Worm (Caenorhabditis elegans) whole organism, late embryonic: ENCODE data around the gene F20A1.8.

ENCODE experiments used
- C38D4.7 ChIP-seq: fragments of 200-800 bp; sonication (Bioruptor generic); optimal IDR thresholded peaks from 2 replicates; lab custom pipeline; 2018; ENCODE audit warnings: mild to moderate bottlenecking, missing genetic modification characterization, moderate library complexity, missing compliant biosample characterization
- ahr-1 ChIP-seq: sonication (generic microtip); optimal IDR thresholded peaks from 2 replicates; lab custom pipeline; 2016; ENCODE audit warnings: missing genetic modification characterization, missing compliant biosample characterization
- ama-1 ChIP-seq: fragments of 150-350 bp; optimal IDR thresholded peaks from 2 replicates; lab custom pipeline; 2014
- ceh-24 ChIP-seq: sonication (generic microtip); optimal IDR thresholded peaks from 2 replicates; lab custom pipeline; 2016; ENCODE audit warnings: mild to moderate bottlenecking, missing genetic modification characterization, missing compliant biosample characterization
- ceh-6 ChIP-seq: fragments of 200-800 bp; sonication (Bioruptor generic); optimal IDR thresholded peaks from 2 replicates; lab custom pipeline; 2018; ENCODE audit warnings: mild to moderate bottlenecking, missing genetic modification characterization, missing compliant biosample characterization
- dmd-4 ChIP-seq: sonication (generic microtip); optimal IDR thresholded peaks from 2 replicates; lab custom pipeline; 2016; ENCODE audit warnings: borderline replicate concordance, missing genetic modification characterization, missing compliant biosample characterization
- ets-4 ChIP-seq: sonication (generic microtip); optimal IDR thresholded peaks from 2 replicates; lab custom pipeline; 2016; ENCODE audit warnings: missing genetic modification characterization, missing compliant biosample characterization
- eyg-1 ChIP-seq: sonication (generic microtip); optimal IDR thresholded peaks from 2 replicates; lab custom pipeline; 2016; ENCODE audit warnings: missing genotype, missing genetic modification characterization, missing compliant biosample characterization
- fkh-6 ChIP-seq: sonication (generic microtip); optimal IDR thresholded peaks from 2 replicates; lab custom pipeline; 2016; ENCODE audit warnings: missing genetic modification characterization, missing compliant biosample characterization
- hlh-6 ChIP-seq: sonication (generic microtip); optimal IDR thresholded peaks from 2 replicates; lab custom pipeline; 2016; ENCODE audit warnings: missing genotype, missing genetic modification characterization, missing compliant biosample characterization
- nfya-1 ChIP-seq: sonication (generic microtip); optimal IDR thresholded peaks from 2 replicates; lab custom pipeline; 2017; ENCODE audit warnings: missing genetic modification characterization, mild to moderate bottlenecking, missing compliant biosample characterization, antibody characterized with exemption, moderate library complexity
- nhr-11 ChIP-seq: fragments of 150-350 bp; optimal IDR thresholded peaks from 2 replicates; lab custom pipeline; 2014; ENCODE audit warnings: missing biosample characterization, missing genetic modification characterization
- pha-4 ChIP-seq: fragments of 150-350 bp; optimal IDR thresholded peaks from 2 replicates; lab custom pipeline; 2018; ENCODE audit warnings: missing biosample characterization, missing genetic modification reagents, missing genetic modification characterization
- sox-4 ChIP-seq: sonication (generic microtip); optimal IDR thresholded peaks from 2 replicates; lab custom pipeline; 2017; ENCODE audit warnings: mild to moderate bottlenecking, missing genetic modification characterization, inconsistent platforms, missing compliant biosample characterization

DNA sequence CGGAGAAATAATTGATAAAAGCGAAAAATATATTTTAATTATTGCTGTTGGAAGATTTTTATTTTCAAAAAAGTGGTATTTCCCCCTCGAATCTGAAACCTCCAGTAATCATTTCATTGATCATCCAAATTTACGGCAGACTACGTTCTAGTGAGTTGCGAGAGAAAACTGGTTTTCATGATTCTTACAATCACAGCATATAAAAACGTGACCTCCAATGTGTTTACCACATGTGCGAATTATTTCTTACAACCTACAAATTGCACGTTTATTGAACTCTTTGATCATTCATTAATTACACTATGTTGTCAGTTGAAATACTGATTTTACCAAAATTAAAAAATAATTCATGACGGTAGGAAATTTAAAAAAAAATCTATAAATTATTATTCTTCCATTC lies 41.8 kb upstream of the F20A1.8 start:
- TF ChIP-seq sox-4 (no peak), ama-1 (lab: Kevin White, UChicago) (no peak), fkh-6 (no peak), eyg-1 (tag; lab: Kevin White, UChicago) (no peak), ceh-6 (GFP tag; lab: Kevin White, UChicago) (no peak), nhr-11 (tag; lab: Kevin White, UChicago) (no peak), hlh-6 (tag; lab: Kevin White, UChicago) (no peak), C38D4.7 (GFP tag; lab: Kevin White, UChicago) (no peak), dmd-4 (tag; lab: Kevin White, UChicago) (no peak), ceh-24 (no peak), ets-4 (tag; lab: Kevin White, UChicago) (no peak), nfya-1 (tag; lab: Kevin White, UChicago) (no peak), pha-4 (tag; lab: Kevin White, UChicago) (no peak), ahr-1 (tag; lab: Kevin White, UChicago) (no peak)
